Worm (Caenorhabditis elegans) whole organism, early embryonic: ENCODE results near the gene T14B4.5.

ENCODE experiments used
- aly-1 ChIP-seq: sonication (generic microtip); optimal IDR thresholded peaks from 2 replicates; lab custom pipeline; 2016; ENCODE audit warnings: missing genetic modification characterization, missing compliant biosample characterization
- ama-1 ChIP-seq: fragments of 150-350 bp; optimal IDR thresholded peaks from 2 replicates; lab custom pipeline; 2014
- sea-1 ChIP-seq: fragments of 200-800 bp; sonication (Bioruptor generic); conservative IDR thresholded peaks from 2 replicates; pipeline ENCODE4 v1.3.6; 2022; ENCODE audit warnings: missing genetic modification characterization, missing compliant biosample characterization
- tbx-11 ChIP-seq: fragments of 200-800 bp; sonication (Bioruptor generic); IDR thresholded peaks from 2 replicates; pipeline ENCODE4 v1.3.6; 2022; ENCODE audit warnings: missing genetic modification characterization, missing compliant biosample characterization

- TF ChIP-seq tbx-11 (no peak), sea-1 (GFP tag; lab: Robert Waterston, UW) (no peak), ama-1 (lab: Kevin White, UChicago) (no peak), aly-1 (tag; lab: Kevin White, UChicago) (no peak)
Measured at ce11 chrII:6679724-6680123, 36.9 kb upstream of the T14B4.5 start, which contains the start of gene ift-74.
